Fruit fly (Drosophila melanogaster): ENCODE measurements around the gene CG9123.

CG9123 gene

DNA sequence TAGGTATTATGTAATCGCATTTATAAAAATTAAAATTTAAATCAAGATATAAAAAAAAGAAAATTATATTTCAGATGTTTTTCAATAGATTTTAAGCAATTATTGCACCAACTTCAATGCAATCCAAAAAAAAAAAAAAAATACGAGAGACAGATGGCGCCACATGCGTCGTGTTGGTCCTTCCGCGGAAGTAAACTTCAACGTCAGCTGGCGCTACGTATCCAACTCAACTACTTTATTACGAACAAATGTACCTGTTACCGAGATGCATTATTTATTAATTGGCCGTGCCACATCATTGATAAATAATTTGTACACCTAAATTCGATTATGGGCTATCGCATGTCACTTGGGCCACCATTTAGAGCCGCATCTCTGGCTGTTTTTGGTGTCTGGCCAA, 11.7 kb upstream of the CG9123 start:
- TF ChIP-seq brk (GFP tag; optimal IDR thresholded peaks at IDR 0.05) (no peak), Hnf4 (GFP tag; optimal IDR thresholded peaks at IDR 0.05) (no peak), Sp1 (GFP tag; optimal IDR thresholded peaks at IDR 0.05) (no peak)

- no peak for TF ChIP-seq brk (GFP tag; optimal IDR thresholded peaks at IDR 0.05)
- peak; percentile 72 for TF ChIP-seq Dfd (GFP tag; optimal IDR thresholded peaks at IDR 0.05)
Observed at dm6 chrX:15352692-15353091, 10.8 kb upstream of the CG9123 start.

DNA sequence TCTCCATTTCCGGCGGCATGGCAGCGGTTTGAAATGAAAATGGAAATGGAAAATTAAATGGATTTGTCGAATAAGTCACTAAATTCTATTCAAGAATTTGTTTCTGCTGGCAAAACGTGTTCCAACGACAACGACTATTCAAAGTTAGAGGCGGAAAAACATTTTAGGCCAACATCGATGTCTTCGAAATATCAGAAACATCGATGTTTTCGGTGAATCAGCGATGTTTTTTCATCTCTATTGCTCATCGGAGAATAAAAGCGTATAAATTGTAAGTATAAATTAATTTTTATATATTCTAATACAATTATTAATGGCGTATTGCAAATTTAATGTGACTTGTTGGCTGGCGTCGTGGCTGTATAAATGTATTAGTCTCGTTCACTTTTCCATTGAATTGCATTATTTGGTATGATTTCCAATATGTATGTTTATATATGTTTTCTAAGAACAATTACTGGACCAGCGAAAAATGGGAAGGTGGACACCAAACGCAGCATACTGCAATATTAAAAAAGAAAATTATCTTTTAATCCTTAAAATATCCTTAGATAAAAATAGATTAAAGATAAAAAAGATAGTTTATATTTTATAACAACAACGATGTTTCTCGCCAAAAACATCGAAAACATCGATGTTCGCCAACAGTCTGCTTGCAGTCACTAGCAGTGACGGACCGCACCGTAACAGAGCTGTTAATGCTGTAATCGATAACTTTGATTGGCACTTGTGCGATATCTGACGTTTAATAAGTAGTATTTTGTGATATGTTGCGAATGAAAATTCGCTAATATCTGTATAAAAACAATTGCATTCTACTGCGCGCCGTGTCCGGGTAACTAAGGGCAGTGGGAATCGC, 2.8 kb upstream of the CG9123 start, which contains the start of the genes CG12608 and Prp5:
Gene CG12608 (minus strand): TSS at position 153 of the 859 bp plus-strand sequence.
Gene Prp5 (plus strand): TSS at position 697 of the 859 bp plus-strand sequence.
- TF ChIP-seq HLH106 (tag; optimal IDR thresholded peaks at IDR 0.05): peak; percentile 12
- TF ChIP-seq GATAd (GFP tag; optimal IDR thresholded peaks at IDR 0.05): no peak
- no peak for TF ChIP-seq Rel (GFP tag; optimal IDR thresholded peaks at IDR 0.05)
- TF ChIP-seq Rel (tag; optimal IDR thresholded peaks at IDR 0.05): no peak
- no peak for TF ChIP-seq Hnf4 (GFP tag; optimal IDR thresholded peaks at IDR 0.05)
- no peak for TF ChIP-seq Sp1 (GFP tag; optimal IDR thresholded peaks at IDR 0.05)
- TF ChIP-seq pan (optimal IDR thresholded peaks at IDR 0.05): no peak
- no peak for TF ChIP-seq Jra (GFP tag; optimal IDR thresholded peaks at IDR 0.05)
- TF ChIP-seq woc (GFP tag; optimal IDR thresholded peaks at IDR 0.05): peak; percentile 0
- no peak for TF ChIP-seq Vsx2 (GFP tag; optimal IDR thresholded peaks at IDR 0.05; ENCODE audit: partially characterized antibody)
- peak in 1 of 2 experiments; percentile 11 for TF ChIP-seq foxo (GFP tag; optimal IDR thresholded peaks at IDR 0.05)
- no peak for TF ChIP-seq lola (GFP tag; optimal IDR thresholded peaks at IDR 0.05)
- TF ChIP-seq rgr (GFP tag; optimal IDR thresholded peaks at IDR 0.05): no peak
- no peak for TF ChIP-seq CG32264 (GFP tag; optimal IDR thresholded peaks at IDR 0.05)
- TF ChIP-seq dsf (GFP tag; optimal IDR thresholded peaks at IDR 0.05; ENCODE audit: borderline replicate concordance): no peak
- TF ChIP-seq sage (GFP tag; optimal IDR thresholded peaks at IDR 0.05): no peak

dm6 chrX:15335845-15336453, 6.0 kb downstream of the CG9123 start:
- TF ChIP-seq foxo (GFP tag; optimal IDR thresholded peaks at IDR 0.05) (peak in 1 of 2 experiments; percentile 58), Dif (GFP tag; optimal IDR thresholded peaks at IDR 0.05; ENCODE audit: partially characterized antibody) (no peak), psq (GFP tag; optimal IDR thresholded peaks at IDR 0.05) (peak; percentile 39), br (GFP tag; optimal IDR thresholded peaks at IDR 0.05) (peak; percentile 59), woc (GFP tag; optimal IDR thresholded peaks at IDR 0.05) (peak; percentile 9), OdsH (GFP tag; optimal IDR thresholded peaks at IDR 0.05) (peak; percentile 60), Rel (GFP tag; optimal IDR thresholded peaks at IDR 0.05) (no peak), Rel (tag; optimal IDR thresholded peaks at IDR 0.05) (peak; percentile 9), Dfd (GFP tag; optimal IDR thresholded peaks at IDR 0.05) (no peak), CG9705 (GFP tag; optimal IDR thresholded peaks at IDR 0.05) (no peak), rgr (GFP tag; optimal IDR thresholded peaks at IDR 0.05) (peak; percentile 39), fru (GFP tag; optimal IDR thresholded peaks at IDR 0.05) (peak; percentile 56), Mio (GFP tag; optimal IDR thresholded peaks at IDR 0.05) (no peak), HLH106 (tag; optimal IDR thresholded peaks at IDR 0.05) (peak; percentile 58), Hr83 (GFP tag; optimal IDR thresholded peaks at IDR 0.05; ENCODE audit: poor library complexity, severe bottlenecking) (no peak), Myc (optimal IDR thresholded peaks at IDR 0.05) (no peak), ey (GFP tag; optimal IDR thresholded peaks at IDR 0.05) (peak; percentile 56), h (GFP tag; optimal IDR thresholded peaks at IDR 0.05) (peak; percentile 69), Hnf4 (GFP tag; optimal IDR thresholded peaks at IDR 0.05) (no peak), Sp1 (GFP tag; optimal IDR thresholded peaks at IDR 0.05) (peak; percentile 66)

DNA sequence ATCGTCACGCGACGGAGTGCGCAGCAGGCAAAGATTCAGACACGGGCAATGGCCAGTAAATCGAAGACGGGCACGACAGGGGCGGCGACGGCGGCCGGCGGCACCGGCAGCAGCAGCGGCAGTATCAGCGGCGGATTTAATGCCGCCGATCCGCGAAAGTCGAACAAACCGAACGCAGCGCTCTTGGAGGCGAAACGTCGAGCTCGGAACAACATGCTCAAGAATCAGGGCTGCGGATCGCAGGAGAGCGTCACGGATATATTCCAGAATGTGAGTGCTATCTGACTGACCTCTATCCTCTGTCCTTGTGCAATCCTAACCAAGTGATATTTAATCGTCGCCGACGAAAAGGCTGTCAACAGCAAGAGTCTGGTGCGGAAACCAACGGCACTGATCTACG, 6.9 kb downstream of the CG9123 start:
- TF ChIP-seq woc (GFP tag; optimal IDR thresholded peaks at IDR 0.05) (no peak), foxo (GFP tag; optimal IDR thresholded peaks at IDR 0.05) (no peak), usp (GFP tag; optimal IDR thresholded peaks at IDR 0.05) (no peak), h (GFP tag; optimal IDR thresholded peaks at IDR 0.05) (no peak), N (GFP tag; optimal IDR thresholded peaks at IDR 0.05) (no peak), Dif (GFP tag; optimal IDR thresholded peaks at IDR 0.05; ENCODE audit: partially characterized antibody) (no peak), Hr83 (GFP tag; optimal IDR thresholded peaks at IDR 0.05; ENCODE audit: poor library complexity, severe bottlenecking) (no peak), CG9705 (GFP tag; optimal IDR thresholded peaks at IDR 0.05) (no peak), pan (optimal IDR thresholded peaks at IDR 0.05) (no peak), HLH106 (tag; optimal IDR thresholded peaks at IDR 0.05) (no peak), rgr (GFP tag; optimal IDR thresholded peaks at IDR 0.05) (no peak), Mio (GFP tag; optimal IDR thresholded peaks at IDR 0.05) (no peak), Vsx2 (GFP tag; optimal IDR thresholded peaks at IDR 0.05; ENCODE audit: partially characterized antibody) (no peak)
